Worm (Caenorhabditis elegans) whole organism, mixed stage, embryonic: ENCODE data around the gene F55C9.11.

ENCODE experiments used
- ceh-83 ChIP-seq: fragments of 200-800 bp; sonication (Bioruptor generic); optimal IDR thresholded peaks from 2 replicates; lab custom pipeline; 2018; ENCODE audit warnings: mild to moderate bottlenecking, missing genetic modification characterization, missing compliant biosample characterization
- lsy-2 ChIP-seq: fragments of 150-350 bp; optimal IDR thresholded peaks from 2 replicates; lab custom pipeline; 2014; ENCODE audit warnings: missing biosample characterization, missing genetic modification characterization
- mls-2 ChIP-seq: sonication (generic microtip); optimal IDR thresholded peaks from 2 replicates; lab custom pipeline; 2016; ENCODE audit warnings: mild to moderate bottlenecking, missing genetic modification characterization, moderate library complexity, missing compliant biosample characterization
- nhr-12 ChIP-seq: fragments of 150-350 bp; optimal IDR thresholded peaks from 2 replicates; lab custom pipeline; 2014; ENCODE audit warnings: missing biosample characterization, missing genetic modification characterization
- sptf-1 ChIP-seq: sonication (generic microtip); optimal IDR thresholded peaks from 2 replicates; lab custom pipeline; 2017; ENCODE audit warnings: mild to moderate bottlenecking, missing genetic modification characterization, moderate library complexity, missing compliant biosample characterization

ce11 chrV:19306906-19307305 lies 2.6 kb downstream of the F55C9.11 start, which contains the start of gene F55C9.15:
- TF ChIP-seq ceh-83 (no peak), sptf-1 (tag; lab: Kevin White, UChicago) (no peak), nhr-12 (tag; lab: Kevin White, UChicago) (no peak), mls-2 (no peak), lsy-2 (tag; lab: Kevin White, UChicago) (no peak)
